Worm (Caenorhabditis elegans) whole organism, late embryonic: ENCODE results near the gene ilys-6.

Source experiments
- C08G9.2 ChIP-seq: sonication (generic microtip); optimal IDR thresholded peaks from 2 replicates; lab custom pipeline; 2016; ENCODE audit warnings: mild to moderate bottlenecking, missing genetic modification characterization, moderate library complexity, missing compliant biosample characterization
- K02D7.2 ChIP-seq: sonication (generic microtip); optimal IDR thresholded peaks from 2 replicates; lab custom pipeline; 2017; ENCODE audit warnings: mild to moderate bottlenecking, missing genetic modification characterization, missing compliant biosample characterization
- K09A11.1 ChIP-seq: sonication (generic microtip); optimal IDR thresholded peaks from 2 replicates; lab custom pipeline; 2017; ENCODE audit warnings: antibody characterized with exemption, mild to moderate bottlenecking, missing genetic modification characterization, missing compliant biosample characterization; ENCODE audit not compliant: insufficient read depth
- T23F11.4 ChIP-seq: fragments of 200-800 bp; sonication (Bioruptor generic); optimal IDR thresholded peaks from 2 replicates; lab custom pipeline; 2018; ENCODE audit warnings: mild to moderate bottlenecking, missing genetic modification characterization, missing compliant biosample characterization
- ahr-1 ChIP-seq: sonication (generic microtip); optimal IDR thresholded peaks from 2 replicates; lab custom pipeline; 2016; ENCODE audit warnings: missing genetic modification characterization, missing compliant biosample characterization
- ceh-14 ChIP-seq: sonication (generic microtip); optimal IDR thresholded peaks from 2 replicates; lab custom pipeline; 2016; ENCODE audit warnings: missing genotype, missing genetic modification characterization, missing compliant biosample characterization
- ceh-18 ChIP-seq: sonication (generic microtip); optimal IDR thresholded peaks from 2 replicates; lab custom pipeline; 2016; ENCODE audit warnings: missing genetic modification characterization, missing compliant biosample characterization
- ceh-19 ChIP-seq: fragments of 200-800 bp; sonication (Bioruptor generic); optimal IDR thresholded peaks from 2 replicates; lab custom pipeline; 2018; ENCODE audit warnings: mild to moderate bottlenecking, missing genetic modification characterization, missing compliant biosample characterization
- ceh-22 ChIP-seq: sonication (generic microtip); optimal IDR thresholded peaks from 2 replicates; lab custom pipeline; 2017; ENCODE audit warnings: missing biosample characterization, missing genetic modification characterization
- ceh-24 ChIP-seq: sonication (generic microtip); optimal IDR thresholded peaks from 2 replicates; lab custom pipeline; 2016; ENCODE audit warnings: mild to moderate bottlenecking, missing genetic modification characterization, missing compliant biosample characterization
- ceh-30 ChIP-seq: fragments of 150-350 bp; optimal IDR thresholded peaks from 2 replicates; lab custom pipeline; 2014; ENCODE audit warnings: missing biosample characterization, missing genetic modification characterization
- ceh-31 ChIP-seq: sonication (generic microtip); optimal IDR thresholded peaks from 2 replicates; lab custom pipeline; 2016; ENCODE audit warnings: missing genetic modification characterization, missing compliant biosample characterization
- ceh-34 ChIP-seq: sonication (generic microtip); optimal IDR thresholded peaks from 2 replicates; lab custom pipeline; 2016; ENCODE audit warnings: mild to moderate bottlenecking, missing genetic modification characterization, missing compliant biosample characterization
- ceh-48 ChIP-seq: sonication (generic microtip); optimal IDR thresholded peaks from 2 replicates; lab custom pipeline; 2016; ENCODE audit warnings: missing genetic modification characterization, inconsistent platforms, missing compliant biosample characterization
- ceh-6 ChIP-seq: fragments of 200-800 bp; sonication (Bioruptor generic); optimal IDR thresholded peaks from 2 replicates; lab custom pipeline; 2018; ENCODE audit warnings: mild to moderate bottlenecking, missing genetic modification characterization, missing compliant biosample characterization
- che-1 ChIP-seq: sonication (generic microtip); optimal IDR thresholded peaks from 2 replicates; lab custom pipeline; 2016; ENCODE audit warnings: mild to moderate bottlenecking, missing genetic modification characterization, missing compliant biosample characterization
- dve-1 ChIP-seq: sonication (generic microtip); optimal IDR thresholded peaks from 2 replicates; lab custom pipeline; 2017; ENCODE audit warnings: antibody characterized with exemption, mild to moderate bottlenecking, missing genetic modification characterization, missing compliant biosample characterization
- elt-2 ChIP-seq: sonication (generic microtip); optimal IDR thresholded peaks from 2 replicates; lab custom pipeline; 2016; ENCODE audit warnings: missing genetic modification reagents, missing genetic modification characterization, missing compliant biosample characterization
- ets-4 ChIP-seq: sonication (generic microtip); optimal IDR thresholded peaks from 2 replicates; lab custom pipeline; 2016; ENCODE audit warnings: missing genetic modification characterization, missing compliant biosample characterization
- gmeb-2 ChIP-seq: sonication (generic microtip); optimal IDR thresholded peaks from 2 replicates; lab custom pipeline; 2016; ENCODE audit warnings: missing genetic modification characterization, inconsistent platforms, missing compliant biosample characterization
- hlh-15 ChIP-seq: sonication (generic microtip); optimal IDR thresholded peaks from 2 replicates; lab custom pipeline; 2016; ENCODE audit warnings: missing genetic modification characterization, missing compliant biosample characterization
- lim-6 ChIP-seq: sonication (generic microtip); optimal IDR thresholded peaks from 2 replicates; lab custom pipeline; 2016; ENCODE audit warnings: missing genetic modification characterization, missing compliant biosample characterization
- madf-2 ChIP-seq: sonication (generic microtip); optimal IDR thresholded peaks from 2 replicates; lab custom pipeline; 2017; ENCODE audit warnings: missing genetic modification characterization, missing compliant biosample characterization
- mec-3 ChIP-seq: sonication (generic microtip); optimal IDR thresholded peaks from 2 replicates; lab custom pipeline; 2016; ENCODE audit warnings: borderline replicate concordance, missing genetic modification characterization, missing compliant biosample characterization
- nfya-1 ChIP-seq: sonication (generic microtip); optimal IDR thresholded peaks from 2 replicates; lab custom pipeline; 2017; ENCODE audit warnings: missing genetic modification characterization, mild to moderate bottlenecking, missing compliant biosample characterization, antibody characterized with exemption, moderate library complexity
- nhr-232 ChIP-seq: sonication (generic microtip); optimal IDR thresholded peaks from 2 replicates; lab custom pipeline; 2016; ENCODE audit warnings: missing genetic modification characterization, missing compliant biosample characterization
- odd-2 ChIP-seq: sonication (generic microtip); optimal IDR thresholded peaks from 2 replicates; lab custom pipeline; 2017; ENCODE audit warnings: antibody characterized with exemption, mild to moderate bottlenecking, missing genetic modification characterization, missing compliant biosample characterization
- pag-3 ChIP-seq: sonication (generic microtip); optimal IDR thresholded peaks from 2 replicates; lab custom pipeline; 2016; ENCODE audit warnings: missing compliant biosample characterization, missing genetic modification characterization, borderline replicate concordance
- pat-9 ChIP-seq: fragments of 200-800 bp; sonication (Bioruptor generic); optimal IDR thresholded peaks from 2 replicates; lab custom pipeline; 2018; ENCODE audit warnings: mild to moderate bottlenecking, missing genetic modification characterization, moderate library complexity, missing compliant biosample characterization
- pax-1 ChIP-seq: fragments of 150-350 bp; optimal IDR thresholded peaks from 2 replicates; lab custom pipeline; 2014; ENCODE audit warnings: missing biosample characterization, missing genetic modification characterization
- pha-2 ChIP-seq: sonication (generic microtip); optimal IDR thresholded peaks from 2 replicates; lab custom pipeline; 2017; ENCODE audit warnings: mild to moderate bottlenecking, missing genetic modification characterization, missing compliant biosample characterization
- pha-4 ChIP-seq: fragments of 150-350 bp; optimal IDR thresholded peaks from 2 replicates; lab custom pipeline; 2018; ENCODE audit warnings: missing biosample characterization, missing genetic modification reagents, missing genetic modification characterization
- pqm-1 ChIP-seq: sonication (generic microtip); optimal IDR thresholded peaks from 2 replicates; lab custom pipeline; 2016; ENCODE audit warnings: missing genetic modification characterization, missing compliant biosample characterization
- pros-1 ChIP-seq: fragments of 150-350 bp; optimal IDR thresholded peaks from 2 replicates; lab custom pipeline; 2014; ENCODE audit warnings: missing biosample characterization, missing genetic modification reagents, missing genetic modification characterization
- ref-2 ChIP-seq: sonication (generic microtip); optimal IDR thresholded peaks from 2 replicates; lab custom pipeline; 2016; ENCODE audit warnings: missing genetic modification characterization, missing compliant biosample characterization
- sdc-2 ChIP-seq: sonication (generic microtip); optimal IDR thresholded peaks from 2 replicates; lab custom pipeline; 2016; ENCODE audit warnings: missing genotype, missing genetic modification characterization, missing compliant biosample characterization
- sox-2 ChIP-seq: fragments of 200-800 bp; sonication (Bioruptor generic); IDR thresholded peaks from 2 replicates; pipeline ENCODE4 v1.3.6; 2022; ENCODE audit warnings: missing genetic modification reagents, missing genetic modification characterization, missing compliant biosample characterization
- sox-4 ChIP-seq: sonication (generic microtip); optimal IDR thresholded peaks from 2 replicates; lab custom pipeline; 2017; ENCODE audit warnings: mild to moderate bottlenecking, missing genetic modification characterization, inconsistent platforms, missing compliant biosample characterization
- syd-9 ChIP-seq: sonication (generic microtip); optimal IDR thresholded peaks from 2 replicates; lab custom pipeline; 2016; ENCODE audit warnings: mild to moderate bottlenecking, missing genetic modification characterization, moderate library complexity, missing compliant biosample characterization
- tbx-2 ChIP-seq: sonication (generic microtip); optimal IDR thresholded peaks from 2 replicates; lab custom pipeline; 2016; ENCODE audit warnings: missing genetic modification characterization, missing compliant biosample characterization
- tbx-7 ChIP-seq: sonication (generic microtip); optimal IDR thresholded peaks from 2 replicates; lab custom pipeline; 2016; ENCODE audit warnings: missing genotype, missing genetic modification characterization, missing compliant biosample characterization
- ttx-3 ChIP-seq: sonication (generic microtip); optimal IDR thresholded peaks from 2 replicates; lab custom pipeline; 2016; ENCODE audit warnings: missing genetic modification reagents, missing genetic modification characterization, missing compliant biosample characterization
- unc-42 ChIP-seq: sonication (generic microtip); optimal IDR thresholded peaks from 2 replicates; lab custom pipeline; 2016; ENCODE audit warnings: missing genotype, missing genetic modification characterization, missing compliant biosample characterization
- unc-55 ChIP-seq: sonication (generic microtip); optimal IDR thresholded peaks from 2 replicates; lab custom pipeline; 2017; ENCODE audit warnings: missing biosample characterization, missing genetic modification reagents, missing genetic modification characterization
- unc-86 ChIP-seq: sonication (generic microtip); optimal IDR thresholded peaks from 2 replicates; lab custom pipeline; 2016; ENCODE audit warnings: missing genetic modification characterization, missing compliant biosample characterization
- ztf-16 ChIP-seq: sonication (generic microtip); optimal IDR thresholded peaks from 2 replicates; lab custom pipeline; 2017; ENCODE audit warnings: missing genetic modification characterization, missing compliant biosample characterization

The ilys-6 gene

DNA sequence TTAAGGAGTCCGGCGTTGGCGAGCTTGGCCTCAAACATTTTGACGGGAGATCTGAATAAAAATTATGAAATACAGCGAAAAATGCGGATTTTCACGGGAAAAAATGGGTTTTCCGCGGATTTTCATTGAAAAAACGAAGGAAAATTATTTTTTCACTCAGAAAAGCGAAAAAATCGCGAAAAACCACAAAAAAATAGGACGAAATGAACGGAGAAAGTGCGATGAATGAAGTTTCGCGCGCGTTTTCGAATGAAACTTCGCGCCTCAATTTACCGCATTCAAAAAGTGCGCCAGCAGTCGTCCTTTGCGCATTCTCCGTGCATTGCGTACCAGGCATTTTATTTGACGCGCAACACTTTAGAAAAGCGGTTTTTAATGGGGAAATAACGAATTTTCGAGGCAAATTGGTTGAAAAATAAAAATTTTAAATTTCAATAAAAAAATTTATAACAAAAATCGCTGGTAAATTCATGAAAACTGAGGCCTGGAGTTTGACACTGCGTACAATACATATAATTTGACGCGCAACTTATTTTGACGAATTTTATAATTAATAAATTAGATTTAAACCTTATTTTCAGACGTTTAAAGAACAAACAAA, 14.0 kb downstream of the ilys-6 start, which contains the start of gene pcn-1:
pcn-1 (minus strand) TSS at position 51 of the 601 bp plus-strand sequence.
- TF ChIP-seq ceh-22 (tag; lab: Kevin White, UChicago) (no peak), sox-4 (tag; lab: Kevin White, UChicago) (no peak), unc-42 (tag; lab: Kevin White, UChicago) (peak; percentile 65), pha-2 (tag; lab: Kevin White, UChicago) (peak; percentile 53), ceh-6 (GFP tag; lab: Kevin White, UChicago) (no peak), ahr-1 (tag; lab: Kevin White, UChicago) (no peak), pha-4 (tag; lab: Kevin White, UChicago) (no peak), unc-86 (tag; lab: Kevin White, UChicago) (peak; percentile 49), odd-2 (tag; lab: Kevin White, UChicago) (no peak), ceh-19 (GFP tag; lab: Kevin White, UChicago) (no peak), sdc-2 (no peak), gmeb-2 (tag; lab: Kevin White, UChicago) (no peak), ceh-30 (peak; percentile 75), ttx-3 (tag; lab: Kevin White, UChicago) (peak; percentile 21), pat-9 (tag; lab: Kevin White, UChicago) (no peak), pax-1 (tag; lab: Kevin White, UChicago) (no peak), C08G9.2 (tag; lab: Kevin White, UChicago) (peak; percentile 7), elt-2 (tag; lab: Kevin White, UChicago) (peak; percentile 58), ztf-16 (tag; lab: Kevin White, UChicago) (no peak), ref-2 (tag; lab: Kevin White, UChicago) (peak; percentile 25), ceh-18 (tag; lab: Kevin White, UChicago) (peak; percentile 51), tbx-2 (tag; lab: Kevin White, UChicago) (peak; percentile 62), K09A11.1 (tag; lab: Kevin White, UChicago) (peak; percentile 31), T23F11.4 (peak; percentile 38), ceh-14 (tag; lab: Kevin White, UChicago) (peak; percentile 50), che-1 (tag; lab: Kevin White, UChicago) (peak; percentile 12), syd-9 (tag; lab: Kevin White, UChicago) (no peak), sox-2 (no peak), K02D7.2 (no peak), mec-3 (tag; lab: Kevin White, UChicago) (no peak), ets-4 (tag; lab: Kevin White, UChicago) (no peak), ceh-24 (tag; lab: Kevin White, UChicago) (no peak), ceh-34 (peak; percentile 53), lim-6 (tag; lab: Kevin White, UChicago) (no peak), ceh-31 (peak; percentile 69), hlh-15 (no peak), ceh-48 (no peak), nfya-1 (tag; lab: Kevin White, UChicago) (peak; percentile 62), dve-1 (tag; lab: Kevin White, UChicago) (peak; percentile 28), madf-2 (tag; lab: Kevin White, UChicago) (peak; percentile 71), unc-55 (GFP tag; lab: Kevin White, UChicago) (peak; percentile 34), tbx-7 (tag; lab: Kevin White, UChicago) (no peak), pag-3 (tag; lab: Kevin White, UChicago) (no peak), pros-1 (tag; lab: Kevin White, UChicago) (peak; percentile 40), nhr-232 (tag; lab: Kevin White, UChicago) (no peak), pqm-1 (tag; lab: Kevin White, UChicago) (no peak)
